Fruit fly (Drosophila melanogaster) whole organism, embryonic: ENCODE data around the gene Cht2.

Experiments used
- Aef1 ChIP-seq: fragments of 200-800 bp; sonication (Bioruptor generic); IDR thresholded peaks from 3 replicates; pipeline ENCODE4 v1.3.6; 2022; ENCODE audit warnings: missing biosample characterization, missing genetic modification characterization
- CG10274 ChIP-seq: fragments of 200-800 bp; sonication (Bioruptor generic); optimal IDR thresholded peaks from 3 replicates; lab custom pipeline; 2017; ENCODE audit warnings: missing biosample characterization, mild to moderate bottlenecking, missing genetic modification characterization
- CG10959 ChIP-seq: fragments of 200-800 bp; sonication (Bioruptor generic); IDR thresholded peaks from 2 replicates; pipeline ENCODE4 v1.3.6; 2022; ENCODE audit warnings: missing biosample characterization, missing genetic modification characterization
- CG12391 ChIP-seq: fragments of 200-800 bp; sonication (Bioruptor generic); optimal IDR thresholded peaks from 3 replicates; lab custom pipeline; 2018; ENCODE audit warnings: missing biosample characterization, mild to moderate bottlenecking, missing genetic modification characterization, moderate library complexity
- CG13287 ChIP-seq: fragments of 200-800 bp; sonication (Bioruptor generic); IDR thresholded peaks from 2 replicates; pipeline ENCODE4 v1.3.6; 2022; ENCODE audit warnings: missing biosample characterization, missing genetic modification characterization; ENCODE audit not compliant: partially characterized antibody
- CG14050 ChIP-seq: fragments of 200-800 bp; sonication (Bioruptor generic); IDR thresholded peaks from 3 replicates; pipeline ENCODE4 v1.3.6; 2022; ENCODE audit warnings: missing biosample characterization, missing genetic modification characterization
- CG14710 ChIP-seq: fragments of 200-800 bp; sonication (Bioruptor generic); optimal IDR thresholded peaks from 3 replicates; lab custom pipeline; 2019; ENCODE audit warnings: missing biosample characterization, mild to moderate bottlenecking, missing genetic modification characterization, moderate library complexity
- CG1603 ChIP-seq: fragments of 200-800 bp; sonication (Bioruptor generic); optimal IDR thresholded peaks from 2 replicates; lab custom pipeline; 2019; ENCODE audit warnings: missing biosample characterization, mild to moderate bottlenecking, missing genetic modification characterization, moderate library complexity
- CG1647 ChIP-seq: fragments of 200-800 bp; sonication (Bioruptor generic); optimal IDR thresholded peaks from 3 replicates; lab custom pipeline; 2016; ENCODE audit warnings: missing biosample characterization, missing genetic modification characterization
- CG17361 ChIP-seq: fragments of 200-800 bp; sonication (Bioruptor generic); IDR thresholded peaks from 3 replicates; pipeline ENCODE4 v1.3.6; 2022; ENCODE audit warnings: missing biosample characterization, missing genetic modification characterization
- CG18599 ChIP-seq: fragments of 200-800 bp; sonication (Bioruptor generic); optimal IDR thresholded peaks from 3 replicates; lab custom pipeline; 2017; ENCODE audit warnings: missing biosample characterization, missing genetic modification characterization, mild to moderate bottlenecking, moderate library complexity, missing genetic modification reagents
- CG2889 ChIP-seq: fragments of 200-800 bp; sonication (Bioruptor generic); IDR thresholded peaks from 3 replicates; pipeline ENCODE4 v1.3.6; 2022; ENCODE audit warnings: missing biosample characterization, missing genetic modification characterization
- CG32532 ChIP-seq: fragments of 200-800 bp; sonication (Bioruptor generic); IDR thresholded peaks from 2 replicates; pipeline ENCODE4 v1.3.6; 2022; ENCODE audit warnings: missing biosample characterization, missing genetic modification characterization
- CG3407 ChIP-seq: fragments of 200-800 bp; sonication (Bioruptor generic); optimal IDR thresholded peaks from 2 replicates; lab custom pipeline; 2018; ENCODE audit warnings: missing biosample characterization, mild to moderate bottlenecking, missing genetic modification characterization
- CG3847 ChIP-seq: fragments of 200-800 bp; sonication (Bioruptor generic); IDR thresholded peaks from 2 replicates; pipeline ENCODE4 v1.3.6; 2022; ENCODE audit warnings: missing biosample characterization, missing genetic modification characterization
- CG4328 ChIP-seq: fragments of 200-800 bp; sonication (Bioruptor generic); optimal IDR thresholded peaks from 3 replicates; lab custom pipeline; 2017; ENCODE audit warnings: missing biosample characterization, missing genetic modification reagents, missing genetic modification characterization
- CG4404 ChIP-seq: fragments of 200-800 bp; sonication (Bioruptor generic); IDR thresholded peaks from 2 replicates; pipeline ENCODE4 v1.3.6; 2022; ENCODE audit warnings: missing biosample characterization, missing genetic modification characterization
- CG4424 ChIP-seq: fragments of 200-800 bp; sonication (Bioruptor generic); optimal IDR thresholded peaks from 3 replicates; lab custom pipeline; 2016; ENCODE audit warnings: missing biosample characterization, missing genetic modification characterization
- CG6689 ChIP-seq: fragments of 200-800 bp; sonication (Bioruptor generic); IDR thresholded peaks from 2 replicates; pipeline ENCODE4 v1.3.6; 2022; ENCODE audit warnings: missing biosample characterization, missing genetic modification characterization
- CG8388 ChIP-seq: fragments of 200-800 bp; sonication (Bioruptor generic); optimal IDR thresholded peaks from 2 replicates; lab custom pipeline; 2019; ENCODE audit warnings: missing biosample characterization, mild to moderate bottlenecking, missing genetic modification characterization, moderate library complexity
- CG8924 ChIP-seq: fragments of 200-800 bp; optimal IDR thresholded peaks from 3 replicates; lab custom pipeline; 2019; ENCODE audit warnings: missing biosample characterization, mild to moderate bottlenecking, missing genetic modification characterization, moderate library complexity
- CTCF ChIP-seq: fragments of 200-800 bp; sonication (Bioruptor generic); optimal IDR thresholded peaks from 2 replicates; lab custom pipeline; 2017; ENCODE audit warnings: missing biosample characterization, mild to moderate bottlenecking, missing genetic modification characterization, moderate library complexity
- CkIIα-i1 ChIP-seq: fragments of 200-800 bp; sonication (Bioruptor generic); IDR thresholded peaks from 2 replicates; pipeline ENCODE4 v1.3.6; 2022; ENCODE audit warnings: missing biosample characterization, missing genetic modification characterization
- Drgx ChIP-seq: fragments of 200-800 bp; sonication (Bioruptor generic); IDR thresholded peaks from 2 replicates; pipeline ENCODE4 v1.3.6; 2022; ENCODE audit warnings: missing biosample characterization, missing genetic modification characterization
- Ets65A ChIP-seq: fragments of 200-800 bp; sonication (Bioruptor generic); peaks from one replicate; lab custom pipeline; 2016; ENCODE audit warnings: missing biosample characterization, missing genetic modification characterization
- GATAe ChIP-seq: fragments of 200-800 bp; sonication (Bioruptor generic); conservative IDR thresholded peaks from 2 replicates; pipeline ENCODE4 v1.3.6; 2022; ENCODE audit warnings: missing biosample characterization, missing genetic modification characterization
- Hmx ChIP-seq: fragments of 200-800 bp; sonication (Bioruptor generic); optimal IDR thresholded peaks from 2 replicates; lab custom pipeline; 2016; ENCODE audit warnings: missing biosample characterization, missing genetic modification characterization
- Myb ChIP-seq: fragments of 200-800 bp; sonication (Bioruptor generic); optimal IDR thresholded peaks from 2 replicates; lab custom pipeline; 2016; ENCODE audit warnings: missing biosample characterization, missing genetic modification characterization
- Pdp1 ChIP-seq, 2 experiments: fragments of 200-800 bp; sonication (Bioruptor generic); optimal IDR thresholded peaks; 3 replicates each; lab custom pipeline; 2016; ENCODE audit warnings: missing biosample characterization in 2 of 2, missing genetic modification characterization in 2 of 2, mild to moderate bottlenecking in 1 of 2, moderate library complexity in 1 of 2
- al ChIP-seq: fragments of 200-800 bp; sonication (Bioruptor generic); IDR thresholded peaks from 2 replicates; pipeline ENCODE4 v1.3.6; 2022; ENCODE audit warnings: missing biosample characterization, missing genetic modification characterization
- ash1 ChIP-seq: fragments of 200-800 bp; sonication (Bioruptor generic); optimal IDR thresholded peaks from 2 replicates; lab custom pipeline; 2018; ENCODE audit warnings: missing biosample characterization, mild to moderate bottlenecking, missing genetic modification characterization
- chif ChIP-seq, 2 experiments: fragments of 200-800 bp; sonication (Bioruptor generic); optimal IDR thresholded peaks; 3 replicates each; lab custom pipeline; 2016; ENCODE audit warnings: missing biosample characterization in 2 of 2, missing genetic modification characterization in 2 of 2
- crc ChIP-seq: fragments of 200-800 bp; sonication (Bioruptor generic); optimal IDR thresholded peaks from 2 replicates; lab custom pipeline; 2016; ENCODE audit warnings: missing biosample characterization, missing genetic modification characterization
- gcm2 ChIP-seq: fragments of 200-800 bp; sonication (Bioruptor generic); optimal IDR thresholded peaks from 2 replicates; lab custom pipeline; 2016; ENCODE audit warnings: missing biosample characterization, missing genetic modification characterization
- hkb ChIP-seq, 2 experiments: fragments of 200-800 bp in 1 of 2; fragments of >200 bp in 1 of 2; sonication (Bioruptor generic) in 1 of 2; IDR thresholded peaks in 1 of 2; optimal IDR thresholded peaks in 1 of 2; 2 replicates each; pipeline versions ENCODE4 v1.3.6 to Lab custom; 2017 to 2022; ENCODE audit warnings: missing biosample characterization in 1 of 2, missing genetic modification characterization in 1 of 2
- ind ChIP-seq: fragments of 200-800 bp; sonication (Bioruptor generic); optimal IDR thresholded peaks from 3 replicates; lab custom pipeline; 2016; ENCODE audit warnings: missing biosample characterization, missing genetic modification characterization
- inv ChIP-seq: fragments of 200-800 bp; sonication (Bioruptor generic); IDR thresholded peaks from 2 replicates; pipeline ENCODE4 v1.3.6; 2022; ENCODE audit warnings: missing biosample characterization, missing genetic modification characterization; ENCODE audit not compliant: partially characterized antibody
- jigr1 ChIP-seq: fragments of 200-800 bp; sonication (Bioruptor generic); IDR thresholded peaks from 3 replicates; pipeline ENCODE4 v1.3.6; 2022; ENCODE audit warnings: missing biosample characterization, missing genetic modification characterization
- kah ChIP-seq: fragments of 200-800 bp; sonication (Bioruptor generic); optimal IDR thresholded peaks from 2 replicates; lab custom pipeline; 2018; ENCODE audit warnings: missing biosample characterization, mild to moderate bottlenecking, missing genetic modification characterization
- klu ChIP-seq: fragments of 200-800 bp; sonication (Bioruptor generic); IDR thresholded peaks from 2 replicates; pipeline ENCODE4 v1.3.6; 2022; ENCODE audit warnings: missing biosample characterization, missing genetic modification characterization
- lmd ChIP-seq: fragments of 200-800 bp; sonication (Bioruptor generic); IDR thresholded peaks from 2 replicates; pipeline ENCODE4 v1.3.6; 2022; ENCODE audit warnings: missing biosample characterization, missing genetic modification characterization
- nau ChIP-seq: fragments of 200-800 bp; sonication (Bioruptor generic); optimal IDR thresholded peaks from 3 replicates; lab custom pipeline; 2017; ENCODE audit warnings: missing biosample characterization, mild to moderate bottlenecking, missing genetic modification characterization, missing genetic modification reagents
- org-1 ChIP-seq: fragments of 200-800 bp; sonication (Bioruptor generic); optimal IDR thresholded peaks from 2 replicates; lab custom pipeline; 2017; ENCODE audit warnings: missing biosample characterization, missing genetic modification characterization
- row ChIP-seq: fragments of 200-800 bp; sonication (Bioruptor generic); IDR thresholded peaks from 3 replicates; pipeline ENCODE4 v1.3.6; 2022; ENCODE audit warnings: missing biosample characterization, missing genetic modification characterization
- sob ChIP-seq: fragments of 200-800 bp; sonication (Bioruptor generic); IDR thresholded peaks from 2 replicates; pipeline ENCODE4 v1.3.6; 2022; ENCODE audit warnings: missing biosample characterization, missing genetic modification characterization
- ssp ChIP-seq: fragments of 200-800 bp; sonication (Bioruptor generic); IDR thresholded peaks from 2 replicates; pipeline ENCODE4 v1.3.6; 2022; ENCODE audit warnings: missing biosample characterization, missing genetic modification characterization
- tup ChIP-seq: fragments of 200-800 bp; sonication (Bioruptor generic); optimal IDR thresholded peaks from 2 replicates; lab custom pipeline; 2016; ENCODE audit warnings: missing biosample characterization, mild to moderate bottlenecking, missing genetic modification characterization, moderate library complexity

Gene Cht2

DNA sequence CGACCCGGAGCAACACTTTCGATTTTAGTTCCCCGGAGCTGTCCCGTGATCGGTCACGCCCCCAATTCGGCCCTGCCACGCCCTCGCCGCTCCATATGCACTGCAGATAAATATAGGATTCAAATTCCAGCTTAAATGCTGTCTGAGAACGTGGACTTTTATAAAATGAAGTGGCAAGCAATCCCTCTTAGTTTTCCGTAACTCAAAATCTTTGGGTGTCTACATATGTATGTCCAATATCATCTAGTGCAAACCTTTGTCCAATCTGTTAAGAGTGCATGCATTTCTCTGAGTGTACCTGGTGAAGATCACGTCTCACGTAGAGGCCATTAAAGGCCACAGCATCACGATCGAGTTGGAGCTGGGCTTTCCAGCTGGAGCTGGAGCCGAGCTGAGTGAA lies 45.2 kb downstream of the Cht2 start:
- TF ChIP-seq crc (GFP tag; lab: Kevin White, UChicago) (no peak), Drgx (GFP tag; lab: Robert Waterston, UW) (peak; percentile 32; the same call in 1 of the 2 replicates)

DNA sequence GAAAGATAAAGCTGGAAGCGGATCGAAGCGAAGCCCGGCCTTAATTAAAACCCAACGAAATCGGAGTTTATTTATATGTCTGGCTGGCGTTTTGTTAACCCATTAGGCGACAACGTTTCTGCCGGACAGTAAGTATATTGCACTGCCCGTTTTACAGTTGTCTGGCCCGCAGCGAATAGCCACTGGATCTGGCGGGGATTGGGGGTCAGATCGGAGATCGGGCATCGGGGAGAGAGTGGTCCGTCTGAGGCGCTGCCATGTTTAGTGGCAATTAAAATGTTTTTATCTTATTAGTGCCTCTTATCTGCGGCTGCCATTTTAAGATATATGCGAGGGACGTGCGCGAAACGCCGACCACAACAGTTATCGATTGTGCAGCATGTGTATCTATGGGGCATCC lies 46.6 kb downstream of the Cht2 start:
- TF ChIP-seq Myb (GFP tag; lab: Kevin White, UChicago) (no peak), Ets65A (GFP tag; lab: Kevin White, UChicago) (peak; percentile 80)

DNA sequence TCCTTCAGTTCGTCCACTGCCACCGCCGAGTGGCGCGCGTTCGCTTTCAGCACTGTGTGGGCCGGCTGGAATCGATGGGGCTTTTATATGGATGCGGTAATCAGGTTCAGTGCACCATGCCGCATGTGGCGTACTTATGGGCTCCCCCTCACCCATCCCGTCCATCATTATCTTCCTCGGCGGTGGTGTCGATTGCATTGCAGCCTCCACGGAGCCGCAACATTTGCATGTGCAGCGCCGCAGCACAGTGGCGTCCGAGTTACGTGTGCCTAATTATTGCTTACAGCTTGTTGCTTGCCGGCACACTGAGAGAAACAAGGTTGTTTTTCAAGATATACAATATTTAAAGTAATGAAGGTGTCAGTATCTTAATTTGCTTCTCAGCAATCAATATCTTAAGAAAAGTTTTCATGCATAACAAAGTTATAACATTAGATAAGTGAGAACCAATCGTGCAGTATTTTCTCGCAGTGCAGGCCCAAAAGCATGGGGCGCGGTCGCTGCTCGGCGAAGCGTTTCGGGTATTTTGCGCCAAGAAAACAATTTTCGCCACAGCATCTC lies 53.3 kb downstream of the Cht2 start, which contains the start of gene CG13931:
Gene CG13931, minus strand, starts transcription at position 41 of the 561 bp plus-strand sequence.
- TF ChIP-seq CG10274 (no peak), CG2889 (GFP tag; lab: Robert Waterston, UW) (0 out of 3 replicates have a peak, but pooled peaks have one; percentile 41), kah (no peak), CG14050 (GFP tag; lab: Robert Waterston, UW) (no peak), CG1647 (peak; percentile 20), Aef1 (peak; percentile 45; the same call in 1 of the 3 replicates), chif (GFP tag; optimal IDR thresholded peaks at IDR 0.05; lab: Kevin White, UChicago) (peak; percentile 40 to 41), CTCF (GFP tag; lab: Kevin White, UChicago) (no peak), CG8388 (GFP tag; lab: Kevin White, UChicago) (peak; percentile 29), CG4424 (GFP tag; lab: Kevin White, UChicago) (no peak), CG18599 (GFP tag; lab: Kevin White, UChicago) (no peak), inv (GFP tag; lab: Robert Waterston, UW) (no peak), sob (GFP tag; lab: Robert Waterston, UW) (peak; percentile 22; the same call in 1 of the 2 replicates), lmd (GFP tag; lab: Robert Waterston, UW) (peak; percentile 33), hkb (optimal IDR thresholded peaks at IDR 0.05; lab: Kevin White, UChicago) (no peak), hkb (GFP tag; IDR thresholded peaks at IDR 0.05; lab: Robert Waterston, UW) (peak; percentile 43; the same call in 1 of the 2 replicates), CG13287 (GFP tag; lab: Robert Waterston, UW) (no peak), CG3847 (GFP tag; lab: Robert Waterston, UW) (no peak), Hmx (GFP tag; lab: Kevin White, UChicago) (no peak), CG12391 (peak; percentile 30), CG17361 (GFP tag; lab: Robert Waterston, UW) (no peak), nau (no peak), CG4328 (no peak), ind (GFP tag; lab: Kevin White, UChicago) (peak; percentile 12), CG6689 (GFP tag; lab: Robert Waterston, UW) (peak; percentile 49), Pdp1 (GFP tag; optimal IDR thresholded peaks at IDR 0.05; lab: Kevin White, UChicago) (peak in 1 of 2 experiments; percentile 17), klu (GFP tag; lab: Robert Waterston, UW) (no peak), CG8924 (peak; percentile 3), gcm2 (GFP tag; lab: Kevin White, UChicago) (no peak), GATAe (no peak), CkIIα-i1 (no peak), row (GFP tag; lab: Robert Waterston, UW) (peak; percentile 42; the same call in 1 of the 3 replicates), tup (GFP tag; lab: Kevin White, UChicago) (no peak), CG3407 (no peak), CG1603 (tag; lab: Kevin White, UChicago) (peak; percentile 73), ssp (GFP tag; lab: Robert Waterston, UW) (no peak), CG14710 (tag; lab: Kevin White, UChicago) (peak; percentile 21), al (GFP tag; lab: Robert Waterston, UW) (no peak), CG32532 (GFP tag; lab: Robert Waterston, UW) (0 out of 2 replicates have a peak, but pooled peaks have one; percentile 18), CG10959 (no peak), org-1 (GFP tag; lab: Kevin White, UChicago) (no peak), jigr1 (GFP tag; lab: Robert Waterston, UW) (no peak), ash1 (GFP tag; lab: Kevin White, UChicago) (no peak), CG4404 (peak; percentile 20; the same call in 1 of the 2 replicates)
